Fruit fly (Drosophila melanogaster) whole organism, adult: ENCODE measurements around the gene COX8.

ENCODE experiments used
- CG5204 ChIP-seq: fragments of 200-800 bp; sonication (Bioruptor generic); optimal IDR thresholded peaks from 2 replicates; lab custom pipeline; 2016; ENCODE audit warnings: missing biosample characterization, missing genetic modification characterization
- Clk ChIP-seq: fragments of 200-800 bp; sonication (Bioruptor generic); optimal IDR thresholded peaks from 2 replicates; lab custom pipeline; 2017; ENCODE audit warnings: missing biosample characterization, missing genetic modification characterization
- Crg-1 ChIP-seq: fragments of 200-800 bp; sonication (Bioruptor generic); optimal IDR thresholded peaks from 2 replicates; lab custom pipeline; 2016; ENCODE audit warnings: missing biosample characterization, missing genetic modification characterization
- Hr96 ChIP-seq: fragments of 200-800 bp; sonication (Bioruptor generic); optimal IDR thresholded peaks from 2 replicates; lab custom pipeline; 2016; ENCODE audit warnings: missing biosample characterization, missing genetic modification characterization
- ovo ChIP-seq: fragments of 200-800 bp; sonication (Bioruptor generic); optimal IDR thresholded peaks from 2 replicates; lab custom pipeline; 2016; ENCODE audit warnings: missing biosample characterization, missing genetic modification characterization
- tj ChIP-seq: fragments of 200-800 bp; sonication (Bioruptor generic); optimal IDR thresholded peaks from 3 replicates; lab custom pipeline; 2017; ENCODE audit warnings: missing biosample characterization, mild to moderate bottlenecking, missing genetic modification characterization, moderate library complexity

dm6 chr3L:21523059-21523836, 16.0 kb downstream of the COX8 start, which contains the start of gene CG7611:
- TF ChIP-seq CG5204, result no peak
- TF ChIP-seq Hr96 (GFP tag; lab: Kevin White, UChicago), result no peak
- TF ChIP-seq Clk (GFP tag; lab: Kevin White, UChicago), result no peak
- no peak for TF ChIP-seq Crg-1 (GFP tag; lab: Kevin White, UChicago)
- no peak for TF ChIP-seq ovo (GFP tag; lab: Kevin White, UChicago)
- no peak for TF ChIP-seq tj (GFP tag; lab: Kevin White, UChicago)
